Worm (Caenorhabditis elegans) whole organism, midembryonic: ENCODE results near the gene W07E6.5.

Experiments
- T22C8.4 ChIP-seq: fragments of 200-800 bp; sonication (Bioruptor generic); IDR thresholded peaks from 2 replicates; pipeline ENCODE4 v1.3.6; 2022; ENCODE audit warnings: missing genetic modification characterization, missing compliant biosample characterization
- cog-1 ChIP-seq: sonication (generic microtip); optimal IDR thresholded peaks from 2 replicates; lab custom pipeline; 2016; ENCODE audit warnings: missing genetic modification characterization, missing compliant biosample characterization
- flt-1 ChIP-seq: fragments of 200-800 bp; sonication (Bioruptor generic); IDR thresholded peaks from 2 replicates; pipeline ENCODE4 v1.3.6; 2022; ENCODE audit warnings: missing genetic modification characterization, missing compliant biosample characterization
- klf-2 ChIP-seq: fragments of 200-800 bp; sonication (Bioruptor generic); conservative IDR thresholded peaks from 2 replicates; pipeline ENCODE4 v1.3.6; 2022; ENCODE audit warnings: missing genetic modification reagents, missing genetic modification characterization, missing compliant biosample characterization
- tab-1 ChIP-seq: fragments of 200-800 bp; sonication (Bioruptor generic); IDR thresholded peaks from 2 replicates; pipeline ENCODE4 v1.3.6; 2022; ENCODE audit warnings: missing genetic modification characterization, missing compliant biosample characterization
- ztf-29 ChIP-seq: fragments of 200-800 bp; sonication (Bioruptor generic); IDR thresholded peaks from 2 replicates; pipeline ENCODE4 v1.3.6; 2022; ENCODE audit warnings: missing genetic modification reagents, missing genetic modification characterization, missing compliant biosample characterization

DNA sequence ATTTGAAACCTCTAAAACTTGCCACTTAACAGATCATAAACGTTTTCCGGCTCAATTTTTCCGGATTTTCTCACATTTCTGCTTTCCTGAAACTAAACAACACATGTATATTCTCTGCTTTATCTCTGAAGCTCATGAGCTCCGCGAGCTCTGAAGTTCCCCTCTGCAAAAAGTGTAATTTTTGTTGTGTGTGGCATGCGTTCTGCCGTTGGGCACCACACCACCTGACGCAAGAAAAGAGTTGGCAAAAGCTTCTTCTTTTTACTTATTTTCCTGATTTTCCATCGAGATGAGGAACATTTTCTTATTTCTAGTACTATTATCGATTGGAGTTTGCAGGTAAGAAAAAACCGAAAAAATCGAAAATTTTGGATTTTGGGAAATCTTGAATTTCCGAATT lies 53.1 kb downstream of the W07E6.5 start, which contains the start of gene lgc-34:
- TF ChIP-seq klf-2 (GFP tag; lab: Robert Waterston, UW) (no peak), T22C8.4 (GFP tag; lab: Robert Waterston, UW) (no peak), tab-1 (GFP tag; lab: Robert Waterston, UW) (no peak), cog-1 (tag; lab: Kevin White, UChicago) (no peak), flt-1 (GFP tag; lab: Robert Waterston, UW) (no peak), ztf-29 (GFP tag; lab: Robert Waterston, UW) (no peak)
